Fruit fly (Drosophila melanogaster) whole organism, embryonic: ENCODE data around the gene Eig71Ei.

Experiments
- Asciz ChIP-seq: fragments of 200-800 bp; sonication (Bioruptor generic); optimal IDR thresholded peaks from 2 replicates; lab custom pipeline; 2017; ENCODE audit warnings: missing biosample characterization, mild to moderate bottlenecking, missing genetic modification characterization, missing genetic modification reagents
- CG1024 ChIP-seq: fragments of 200-800 bp; sonication (Bioruptor generic); IDR thresholded peaks from 2 replicates; pipeline ENCODE4 v1.3.6; 2022; ENCODE audit warnings: missing biosample characterization, missing genetic modification characterization
- CG10366 ChIP-seq: fragments of 200-800 bp; sonication (Bioruptor generic); IDR thresholded peaks from 2 replicates; pipeline ENCODE4 v1.3.6; 2022; ENCODE audit warnings: missing biosample characterization, missing genetic modification characterization
- CG10979 ChIP-seq: fragments of 200-800 bp; sonication (Bioruptor generic); optimal IDR thresholded peaks from 2 replicates; lab custom pipeline; 2018; ENCODE audit warnings: missing biosample characterization, mild to moderate bottlenecking, missing genetic modification characterization, moderate library complexity
- CG11456 ChIP-seq: fragments of 200-800 bp; sonication (Bioruptor generic); IDR thresholded peaks from 3 replicates; pipeline ENCODE4 v1.3.6; 2022; ENCODE audit warnings: missing biosample characterization, missing genetic modification characterization
- CG12744 ChIP-seq: fragments of 200-800 bp; sonication (Bioruptor generic); optimal IDR thresholded peaks from 2 replicates; lab custom pipeline; 2016; ENCODE audit warnings: missing biosample characterization, missing genetic modification characterization
- CG13123 ChIP-seq: fragments of 200-800 bp; sonication (Bioruptor generic); optimal IDR thresholded peaks from 2 replicates; lab custom pipeline; 2016; ENCODE audit warnings: missing biosample characterization, missing genetic modification characterization
- CG13287 ChIP-seq: fragments of 200-800 bp; sonication (Bioruptor generic); IDR thresholded peaks from 2 replicates; pipeline ENCODE4 v1.3.6; 2022; ENCODE audit warnings: missing biosample characterization, missing genetic modification characterization; ENCODE audit not compliant: partially characterized antibody
- CG13894 ChIP-seq: fragments of 200-800 bp; sonication (Bioruptor generic); optimal IDR thresholded peaks from 3 replicates; lab custom pipeline; 2018; ENCODE audit warnings: missing biosample characterization, mild to moderate bottlenecking, missing genetic modification characterization, moderate library complexity
- CG14667 ChIP-seq: fragments of 200-800 bp; sonication (Bioruptor generic); IDR thresholded peaks from 2 replicates; pipeline ENCODE4 v1.3.6; 2022; ENCODE audit warnings: missing biosample characterization, missing genetic modification characterization
- CG14965 ChIP-seq: fragments of 200-800 bp; sonication (Bioruptor generic); optimal IDR thresholded peaks from 2 replicates; lab custom pipeline; 2016; ENCODE audit warnings: missing biosample characterization, missing genetic modification characterization, borderline replicate concordance
- CG15514 ChIP-seq: fragments of 200-800 bp; sonication (Bioruptor generic); optimal IDR thresholded peaks from 3 replicates; lab custom pipeline; 2017; ENCODE audit warnings: missing biosample characterization, missing genetic modification characterization, mild to moderate bottlenecking, moderate library complexity, missing genetic modification reagents
- CG15601 ChIP-seq: fragments of 200-800 bp; sonication (Bioruptor generic); optimal IDR thresholded peaks from 3 replicates; lab custom pipeline; 2019; ENCODE audit warnings: missing biosample characterization, mild to moderate bottlenecking, missing genetic modification characterization, moderate library complexity
- CG1647 ChIP-seq: fragments of 200-800 bp; sonication (Bioruptor generic); optimal IDR thresholded peaks from 3 replicates; lab custom pipeline; 2016; ENCODE audit warnings: missing biosample characterization, missing genetic modification characterization
- CG18262 ChIP-seq: fragments of 200-800 bp; optimal IDR thresholded peaks from 3 replicates; lab custom pipeline; 2019; ENCODE audit warnings: missing biosample characterization, mild to moderate bottlenecking, missing genetic modification characterization, moderate library complexity
- CG2116 ChIP-seq: fragments of 200-800 bp; sonication (Bioruptor generic); optimal IDR thresholded peaks from 3 replicates; lab custom pipeline; 2018; ENCODE audit warnings: missing biosample characterization, mild to moderate bottlenecking, missing genetic modification characterization
- CG2889 ChIP-seq: fragments of 200-800 bp; sonication (Bioruptor generic); IDR thresholded peaks from 3 replicates; pipeline ENCODE4 v1.3.6; 2022; ENCODE audit warnings: missing biosample characterization, missing genetic modification characterization
- CG31224 ChIP-seq: fragments of 200-800 bp; sonication (Bioruptor generic); IDR thresholded peaks from 2 replicates; pipeline ENCODE4 v1.3.6; 2022; ENCODE audit warnings: missing biosample characterization, missing genetic modification characterization
- CG3726 ChIP-seq: fragments of 200-800 bp; sonication (Bioruptor generic); IDR thresholded peaks from 3 replicates; pipeline ENCODE4, ENCODE4 v1.3.6; 2022; ENCODE audit warnings: missing biosample characterization, missing genetic modification characterization
- CG4707 ChIP-seq: fragments of 200-800 bp; sonication (Bioruptor generic); optimal IDR thresholded peaks from 2 replicates; lab custom pipeline; 2018; ENCODE audit warnings: missing biosample characterization, mild to moderate bottlenecking, missing genetic modification characterization, moderate library complexity
- CG6689 ChIP-seq: fragments of 200-800 bp; sonication (Bioruptor generic); IDR thresholded peaks from 2 replicates; pipeline ENCODE4 v1.3.6; 2022; ENCODE audit warnings: missing biosample characterization, missing genetic modification characterization
- CG9932 ChIP-seq: fragments of 200-800 bp; sonication (Bioruptor generic); IDR thresholded peaks from 2 replicates; pipeline ENCODE4 v1.3.6; 2022; ENCODE audit warnings: missing biosample characterization, missing genetic modification characterization
- D19B ChIP-seq: fragments of 200-800 bp; sonication (Bioruptor generic); optimal IDR thresholded peaks from 2 replicates; lab custom pipeline; 2017; ENCODE audit warnings: missing biosample characterization, mild to moderate bottlenecking, missing genetic modification characterization
- Drgx ChIP-seq: fragments of 200-800 bp; sonication (Bioruptor generic); IDR thresholded peaks from 2 replicates; pipeline ENCODE4 v1.3.6; 2022; ENCODE audit warnings: missing biosample characterization, missing genetic modification characterization
- E2f2 ChIP-seq: fragments of 200-800 bp; sonication (Bioruptor generic); IDR thresholded peaks from 2 replicates; pipeline ENCODE4 v1.3.6; 2022; ENCODE audit warnings: missing biosample characterization, missing genetic modification characterization
- Elba2 ChIP-seq: fragments of 200-800 bp; sonication (Bioruptor generic); optimal IDR thresholded peaks from 3 replicates; lab custom pipeline; 2016; ENCODE audit warnings: missing biosample characterization, missing genetic modification characterization
- Meics ChIP-seq: fragments of 200-800 bp; sonication (Bioruptor generic); optimal IDR thresholded peaks from 2 replicates; lab custom pipeline; 2017; ENCODE audit warnings: missing biosample characterization, mild to moderate bottlenecking, missing genetic modification characterization
- Myb ChIP-seq: fragments of 200-800 bp; sonication (Bioruptor generic); optimal IDR thresholded peaks from 2 replicates; lab custom pipeline; 2016; ENCODE audit warnings: missing biosample characterization, missing genetic modification characterization
- NC2α ChIP-seq: fragments of 200-800 bp; sonication (Bioruptor generic); optimal IDR thresholded peaks from 2 replicates; lab custom pipeline; 2016; ENCODE audit warnings: missing biosample characterization, missing genetic modification characterization
- Neu2 ChIP-seq: fragments of 200-800 bp; sonication (Bioruptor generic); optimal IDR thresholded peaks from 3 replicates; lab custom pipeline; 2016; ENCODE audit warnings: missing biosample characterization, missing genetic modification characterization, borderline replicate concordance
- NfI ChIP-seq: fragments of 200-800 bp; sonication (Bioruptor generic); optimal IDR thresholded peaks from 3 replicates; lab custom pipeline; 2018; ENCODE audit warnings: missing biosample characterization, mild to moderate bottlenecking, missing genetic modification characterization, moderate library complexity
- Opbp ChIP-seq: fragments of 200-800 bp; sonication (Bioruptor generic); IDR thresholded peaks from 3 replicates; pipeline ENCODE4 v1.3.6; 2022; ENCODE audit warnings: missing biosample characterization, missing genetic modification characterization; ENCODE audit not compliant: partially characterized antibody
- Spps ChIP-seq: fragments of 200-800 bp; sonication (Bioruptor generic); optimal IDR thresholded peaks from 2 replicates; lab custom pipeline; 2018; ENCODE audit warnings: missing biosample characterization, mild to moderate bottlenecking, missing genetic modification characterization
- bigmax ChIP-seq: fragments of 200-800 bp; sonication (Bioruptor generic); optimal IDR thresholded peaks from 2 replicates; lab custom pipeline; 2018; ENCODE audit warnings: missing biosample characterization, mild to moderate bottlenecking, missing genetic modification characterization
- chm ChIP-seq: fragments of 200-800 bp; sonication (Bioruptor generic); IDR thresholded peaks from 2 replicates; pipeline ENCODE4 v1.3.6; 2022; ENCODE audit warnings: missing biosample characterization, missing genetic modification characterization
- dan ChIP-seq: fragments of 200-800 bp; sonication (Bioruptor generic); IDR thresholded peaks from 2 replicates; pipeline ENCODE4 v1.3.6; 2022; ENCODE audit warnings: missing biosample characterization, missing genetic modification characterization
- dmrt99B ChIP-seq: fragments of 200-800 bp; sonication (Bioruptor generic); optimal IDR thresholded peaks from 2 replicates; lab custom pipeline; 2018; ENCODE audit warnings: missing biosample characterization, mild to moderate bottlenecking, missing genetic modification characterization, moderate library complexity
- fd64A ChIP-seq: fragments of 200-800 bp; sonication (Bioruptor generic); optimal IDR thresholded peaks from 3 replicates; lab custom pipeline; 2018; ENCODE audit warnings: missing biosample characterization, mild to moderate bottlenecking, missing genetic modification characterization
- fu2 ChIP-seq: fragments of 200-800 bp; sonication (Bioruptor generic); optimal IDR thresholded peaks from 2 replicates; lab custom pipeline; 2016; ENCODE audit warnings: missing biosample characterization, missing genetic modification characterization
- gcm2 ChIP-seq: fragments of 200-800 bp; sonication (Bioruptor generic); optimal IDR thresholded peaks from 2 replicates; lab custom pipeline; 2016; ENCODE audit warnings: missing biosample characterization, missing genetic modification characterization
- gt ChIP-seq: fragments of 200-800 bp; sonication (Bioruptor generic); IDR thresholded peaks from 2 replicates; pipeline ENCODE4 v1.3.6; 2022; ENCODE audit warnings: missing biosample characterization, missing genetic modification characterization
- h ChIP-seq: fragments of >200 bp; optimal IDR thresholded peaks from 2 replicates; lab custom pipeline; 2017
- kah ChIP-seq: fragments of 200-800 bp; sonication (Bioruptor generic); optimal IDR thresholded peaks from 2 replicates; lab custom pipeline; 2018; ENCODE audit warnings: missing biosample characterization, mild to moderate bottlenecking, missing genetic modification characterization
- kay ChIP-seq: fragments of 200-800 bp; sonication (Bioruptor generic); optimal IDR thresholded peaks from 2 replicates; lab custom pipeline; 2016; ENCODE audit warnings: missing biosample characterization, missing genetic modification characterization
- lmd ChIP-seq: fragments of 200-800 bp; sonication (Bioruptor generic); IDR thresholded peaks from 2 replicates; pipeline ENCODE4 v1.3.6; 2022; ENCODE audit warnings: missing biosample characterization, missing genetic modification characterization
- mld ChIP-seq: fragments of 200-800 bp; sonication (Bioruptor generic); IDR thresholded peaks from 3 replicates; pipeline ENCODE4 v1.3.6; 2022; ENCODE audit warnings: missing biosample characterization, missing genetic modification characterization; ENCODE audit not compliant: partially characterized antibody
- seq ChIP-seq: fragments of 200-800 bp; sonication (Bioruptor generic); IDR thresholded peaks from 2 replicates; pipeline ENCODE4 v1.3.6; 2022; ENCODE audit warnings: missing biosample characterization, missing genetic modification characterization
- tgo ChIP-seq: fragments of 200-800 bp; sonication (Bioruptor generic); IDR thresholded peaks from 3 replicates; pipeline ENCODE4 v1.3.6; 2022; ENCODE audit warnings: missing biosample characterization, missing genetic modification characterization
- tna ChIP-seq: fragments of 200-800 bp; sonication (Bioruptor generic); IDR thresholded peaks from 2 replicates; pipeline ENCODE4 v1.3.6; 2022; ENCODE audit warnings: missing biosample characterization, missing genetic modification characterization; ENCODE audit not compliant: partially characterized antibody
- zfh1 ChIP-seq: fragments of 200-800 bp; sonication (Bioruptor generic); IDR thresholded peaks from 3 replicates; pipeline ENCODE4 v1.3.6; 2022; ENCODE audit warnings: missing biosample characterization, missing genetic modification characterization

The Eig71Ei gene

DNA sequence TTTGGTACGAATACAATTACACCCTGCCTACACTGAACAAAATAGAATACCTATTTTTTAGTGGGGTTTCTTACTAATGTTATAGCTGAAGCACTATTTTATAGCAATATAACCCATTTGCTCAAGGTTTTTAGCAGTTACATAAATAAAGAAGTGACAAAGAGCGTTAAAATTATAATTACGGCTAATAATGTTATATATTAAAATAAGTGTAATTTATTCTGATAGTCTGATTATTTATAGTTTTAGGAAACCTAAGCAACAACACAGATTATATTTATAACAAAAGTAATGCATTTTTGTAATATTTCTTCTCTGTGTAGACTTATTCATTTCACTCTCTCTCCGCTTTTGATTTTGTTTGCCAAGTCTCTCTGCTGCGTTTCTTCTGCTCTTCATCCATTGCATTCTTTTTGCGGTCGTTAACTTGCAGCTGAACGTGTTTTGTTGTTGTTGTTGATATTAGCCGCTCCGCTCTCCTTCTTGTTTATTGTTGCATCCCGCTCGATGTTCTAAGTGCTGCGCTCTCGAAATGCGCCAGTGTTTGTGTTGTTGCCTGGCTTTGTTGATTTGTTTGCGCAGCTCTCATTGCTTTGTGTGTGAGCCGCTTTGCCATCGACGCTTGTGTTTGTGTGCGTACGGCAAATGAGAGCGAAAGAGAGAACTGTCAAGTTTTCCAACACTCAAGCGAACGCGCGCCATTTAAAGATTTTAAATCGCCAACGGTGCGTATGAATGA is 33.7 kb upstream of the Eig71Ei start (continued):
- TF ChIP-seq dmrt99B (peak; percentile 98), bigmax (GFP tag; lab: Kevin White, UChicago) (no peak), Meics (GFP tag; lab: Kevin White, UChicago) (peak; percentile 90), seq (GFP tag; lab: Robert Waterston, UW) (peak; percentile 69), gcm2 (GFP tag; lab: Kevin White, UChicago) (no peak), dan (GFP tag; lab: Robert Waterston, UW) (no peak), CG10979 (tag; lab: Kevin White, UChicago) (peak; percentile 96), chm (GFP tag; lab: Robert Waterston, UW) (0 out of 2 replicates have a peak, but pooled peaks have one; percentile 8), CG11456 (GFP tag; lab: Robert Waterston, UW) (no peak; the same call in 2 of the 3 replicates), Asciz (GFP tag; lab: Kevin White, UChicago) (peak; percentile 91), CG13894 (tag; lab: Kevin White, UChicago) (peak; percentile 25), h (lab: Kevin White, UChicago) (no peak), NfI (GFP tag; lab: Kevin White, UChicago) (peak; percentile 85), CG15601 (tag; lab: Kevin White, UChicago) (peak; percentile 91), Opbp (no peak), CG15514 (peak; percentile 57), D19B (GFP tag; lab: Kevin White, UChicago) (peak; percentile 78), Neu2 (GFP tag; lab: Kevin White, UChicago) (no peak), CG6689 (GFP tag; lab: Robert Waterston, UW) (peak; percentile 90), zfh1 (peak; percentile 66; the same call in 2 of the 3 replicates), tna (no peak), Spps (tag; lab: Kevin White, UChicago) (peak; percentile 89), CG14667 (GFP tag; lab: Robert Waterston, UW) (peak; percentile 74; the same call in 1 of the 2 replicates), fd64A (peak; percentile 80), CG10366 (GFP tag; lab: Robert Waterston, UW) (peak; percentile 72), CG31224 (GFP tag; lab: Robert Waterston, UW) (peak; percentile 80), fu2 (GFP tag; lab: Kevin White, UChicago) (no peak), CG13287 (GFP tag; lab: Robert Waterston, UW) (no peak; the same call in 1 of the 2 replicates), CG9932 (GFP tag; lab: Robert Waterston, UW) (peak; percentile 79), kah (GFP tag; lab: Kevin White, UChicago) (peak; percentile 52), CG13123 (GFP tag; lab: Kevin White, UChicago) (no peak), CG2889 (GFP tag; lab: Robert Waterston, UW) (peak; percentile 59), CG2116 (GFP tag; lab: Kevin White, UChicago) (peak; percentile 67), CG14965 (GFP tag; lab: Kevin White, UChicago) (no peak), kay (GFP tag; lab: Kevin White, UChicago) (peak; percentile 59), E2f2 (GFP tag; lab: Robert Waterston, UW) (peak; percentile 90), CG3726 (GFP tag; lab: Robert Waterston, UW) (peak; percentile 73; the same call in 2 of the 3 replicates), CG12744 (no peak), CG18262 (peak; percentile 96), CG1024 (peak; percentile 57; the same call in 1 of the 2 replicates), CG1647 (GFP tag; lab: Kevin White, UChicago) (peak; percentile 21), gt (GFP tag; lab: Robert Waterston, UW) (peak; percentile 52), NC2α (GFP tag; lab: Kevin White, UChicago) (no peak), mld (GFP tag; lab: Robert Waterston, UW) (no peak), Drgx (GFP tag; lab: Robert Waterston, UW) (peak; percentile 90), lmd (GFP tag; lab: Robert Waterston, UW) (peak; percentile 93), tgo (GFP tag; lab: Robert Waterston, UW) (peak; percentile 88), Elba2 (GFP tag; lab: Kevin White, UChicago) (no peak), CG4707 (GFP tag; lab: Kevin White, UChicago) (peak; percentile 24), Myb (GFP tag; lab: Kevin White, UChicago) (peak; percentile 16)
